Worm (Caenorhabditis elegans) whole organism, mixed stage, embryonic: ENCODE data around the gene T04C12.1.

Experiments used
- M03D4.4 ChIP-seq: sonication (generic microtip); optimal IDR thresholded peaks from 2 replicates; lab custom pipeline; 2017; ENCODE audit warnings: mild to moderate bottlenecking, missing genetic modification characterization, missing compliant biosample characterization
- bed-3 ChIP-seq: fragments of 200-800 bp; sonication (Bioruptor generic); optimal IDR thresholded peaks from 3 replicates; lab custom pipeline; 2018; ENCODE audit warnings: mild to moderate bottlenecking, missing genetic modification characterization, moderate library complexity, missing compliant biosample characterization
- blmp-1 ChIP-seq: fragments of 150-350 bp; optimal IDR thresholded peaks from 2 replicates; lab custom pipeline; 2014; ENCODE audit warnings: missing biosample characterization, missing genetic modification characterization
- ceh-39 ChIP-seq: fragments of 150-350 bp; optimal IDR thresholded peaks from 2 replicates; lab custom pipeline; 2014; ENCODE audit warnings: missing biosample characterization, missing genetic modification characterization
- ceh-43 ChIP-seq: fragments of 200-800 bp; sonication (Bioruptor generic); optimal IDR thresholded peaks from 2 replicates; lab custom pipeline; 2018; ENCODE audit warnings: mild to moderate bottlenecking, missing genetic modification characterization, moderate library complexity, missing compliant biosample characterization
- ceh-83 ChIP-seq: fragments of 200-800 bp; sonication (Bioruptor generic); optimal IDR thresholded peaks from 2 replicates; lab custom pipeline; 2018; ENCODE audit warnings: mild to moderate bottlenecking, missing genetic modification characterization, missing compliant biosample characterization
- ces-1 ChIP-seq: fragments of 150-350 bp; optimal IDR thresholded peaks from 2 replicates; lab custom pipeline; 2014; ENCODE audit warnings: missing biosample characterization, missing genetic modification reagents, missing genetic modification characterization
- cnd-1 ChIP-seq: fragments of 200-800 bp; sonication (Bioruptor generic); optimal IDR thresholded peaks from 2 replicates; lab custom pipeline; 2018; ENCODE audit warnings: mild to moderate bottlenecking, missing genetic modification characterization, missing compliant biosample characterization
- drap-1 ChIP-seq: fragments of 200-800 bp; sonication (Bioruptor generic); optimal IDR thresholded peaks from 3 replicates; lab custom pipeline; 2018; ENCODE audit warnings: mild to moderate bottlenecking, missing genetic modification characterization, missing compliant biosample characterization
- elt-1 ChIP-seq: sonication (generic microtip); optimal IDR thresholded peaks from 2 replicates; lab custom pipeline; 2017; ENCODE audit warnings: missing genetic modification characterization, mild to moderate bottlenecking, missing compliant biosample characterization, antibody characterized with exemption, moderate library complexity, borderline replicate concordance; ENCODE audit not compliant: insufficient read depth
- flh-1 ChIP-seq: fragments of 200-800 bp; sonication (Bioruptor generic); optimal IDR thresholded peaks from 2 replicates; lab custom pipeline; 2018; ENCODE audit warnings: mild to moderate bottlenecking, missing genetic modification characterization, moderate library complexity, missing compliant biosample characterization
- hlh-1 ChIP-seq: fragments of 150-350 bp; optimal IDR thresholded peaks from 2 replicates; lab custom pipeline; 2014; ENCODE audit warnings: missing biosample characterization, missing genetic modification reagents, missing genetic modification characterization
- lin-13 ChIP-seq: fragments of 150-350 bp; optimal IDR thresholded peaks from 2 replicates; lab custom pipeline; 2014; ENCODE audit warnings: missing biosample characterization, missing genetic modification characterization
- lin-32 ChIP-seq: fragments of 200-800 bp; sonication (Bioruptor generic); optimal IDR thresholded peaks from 2 replicates; lab custom pipeline; 2018; ENCODE audit warnings: mild to moderate bottlenecking, missing genetic modification characterization, missing compliant biosample characterization
- lsy-2 ChIP-seq: fragments of 150-350 bp; optimal IDR thresholded peaks from 2 replicates; lab custom pipeline; 2014; ENCODE audit warnings: missing biosample characterization, missing genetic modification characterization
- mep-1 ChIP-seq: fragments of 150-350 bp; optimal IDR thresholded peaks from 2 replicates; lab custom pipeline; 2017; ENCODE audit warnings: missing biosample characterization, missing genetic modification reagents, missing genetic modification characterization, inconsistent platforms
- mls-2 ChIP-seq: sonication (generic microtip); optimal IDR thresholded peaks from 2 replicates; lab custom pipeline; 2016; ENCODE audit warnings: mild to moderate bottlenecking, missing genetic modification characterization, moderate library complexity, missing compliant biosample characterization
- nhr-12 ChIP-seq: fragments of 150-350 bp; optimal IDR thresholded peaks from 2 replicates; lab custom pipeline; 2014; ENCODE audit warnings: missing biosample characterization, missing genetic modification characterization
- nhr-2 ChIP-seq: fragments of 150-350 bp; optimal IDR thresholded peaks from 2 replicates; lab custom pipeline; 2014; ENCODE audit warnings: missing biosample characterization, missing genetic modification characterization
- nhr-237 ChIP-seq: fragments of 150-350 bp; optimal IDR thresholded peaks from 2 replicates; lab custom pipeline; 2014; ENCODE audit warnings: missing biosample characterization, missing genetic modification characterization
- nhr-28 ChIP-seq: fragments of 150-350 bp; optimal IDR thresholded peaks from 2 replicates; lab custom pipeline; 2014; ENCODE audit warnings: missing biosample characterization, missing genetic modification characterization
- nhr-76 ChIP-seq: sonication (generic microtip); optimal IDR thresholded peaks from 2 replicates; lab custom pipeline; 2017; ENCODE audit warnings: missing biosample characterization, missing genetic modification characterization
- pha-4 ChIP-seq: fragments of 150-350 bp; optimal IDR thresholded peaks from 2 replicates; lab custom pipeline; 2018; ENCODE audit warnings: missing biosample characterization, missing genetic modification reagents, missing genetic modification characterization
- snpc-4 ChIP-seq: fragments of 150-350 bp; optimal IDR thresholded peaks from 2 replicates; lab custom pipeline; 2014; ENCODE audit warnings: missing biosample characterization, missing genetic modification characterization
- sptf-1 ChIP-seq: sonication (generic microtip); optimal IDR thresholded peaks from 2 replicates; lab custom pipeline; 2017; ENCODE audit warnings: mild to moderate bottlenecking, missing genetic modification characterization, moderate library complexity, missing compliant biosample characterization
- tbx-8 ChIP-seq: fragments of 200-800 bp; sonication (Bioruptor generic); optimal IDR thresholded peaks from 2 replicates; lab custom pipeline; 2018; ENCODE audit warnings: mild to moderate bottlenecking, missing genetic modification characterization, moderate library complexity, missing compliant biosample characterization
- unc-120 ChIP-seq: sonication (generic microtip); optimal IDR thresholded peaks from 2 replicates; lab custom pipeline; 2017; ENCODE audit warnings: missing genetic modification characterization, missing compliant biosample characterization; ENCODE audit not compliant: poor library complexity, severe bottlenecking
- unc-39 ChIP-seq: fragments of 150-350 bp; optimal IDR thresholded peaks from 2 replicates; lab custom pipeline; 2014; ENCODE audit warnings: missing biosample characterization, missing genetic modification characterization
- unc-62 ChIP-seq: fragments of 150-350 bp; optimal IDR thresholded peaks from 2 replicates; lab custom pipeline; 2014; ENCODE audit warnings: missing biosample characterization, missing genetic modification reagents, missing genetic modification characterization
- zip-8 ChIP-seq: fragments of 150-350 bp; optimal IDR thresholded peaks from 2 replicates; lab custom pipeline; 2014; ENCODE audit warnings: missing biosample characterization, missing genetic modification characterization
- ztf-11 ChIP-seq: fragments of 150-350 bp; optimal IDR thresholded peaks from 2 replicates; lab custom pipeline; 2014; ENCODE audit warnings: missing biosample characterization, missing genetic modification characterization

T04C12.1 gene

ce11 chrV:11030675-11031074, 28.4 kb downstream of the T04C12.1 start:
- TF ChIP-seq mep-1 (tag; lab: Kevin White, UChicago) (no peak), bed-3 (GFP tag; lab: Kevin White, UChicago) (no peak), lin-32 (no peak), unc-120 (tag; lab: Kevin White, UChicago) (no peak), ztf-11 (tag; lab: Kevin White, UChicago) (no peak), flh-1 (GFP tag; lab: Kevin White, UChicago) (no peak), blmp-1 (tag; lab: Kevin White, UChicago) (no peak), nhr-28 (tag; lab: Kevin White, UChicago) (no peak), ceh-39 (no peak), unc-39 (tag; lab: Kevin White, UChicago) (no peak), ces-1 (GFP tag; lab: Kevin White, UChicago) (no peak), lsy-2 (tag; lab: Kevin White, UChicago) (no peak), ceh-83 (GFP tag; lab: Kevin White, UChicago) (no peak)
- TF ChIP-seq, all 35 proteins: peak for 0

DNA sequence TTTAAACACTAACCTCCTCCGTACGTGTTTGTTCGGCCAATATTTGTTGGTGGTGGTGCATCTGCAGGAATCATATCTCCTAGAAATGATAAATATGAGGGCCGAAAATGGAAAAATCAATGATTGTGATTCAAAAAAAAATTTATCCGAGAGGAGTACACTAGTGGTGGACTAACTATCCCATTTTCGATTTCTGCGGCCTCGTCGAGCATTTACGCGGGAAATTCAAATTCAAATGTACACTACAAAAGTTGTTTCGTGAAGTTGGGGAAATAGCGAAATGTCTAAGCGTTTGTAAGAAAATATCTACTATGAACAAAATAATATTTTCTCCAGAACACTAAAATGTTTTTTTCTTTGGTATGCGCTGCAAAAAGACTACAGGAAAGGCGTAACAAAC, 29.8 kb downstream of the T04C12.1 start:
- TF ChIP-seq hlh-1 (tag; lab: Kevin White, UChicago) (peak; percentile 3), nhr-2 (no peak), ceh-83 (GFP tag; lab: Kevin White, UChicago) (no peak), unc-120 (tag; lab: Kevin White, UChicago) (no peak), nhr-237 (tag; lab: Kevin White, UChicago) (peak; percentile 49), ceh-39 (no peak), lin-32 (peak; percentile 4), lsy-2 (tag; lab: Kevin White, UChicago) (peak; percentile 16), sptf-1 (tag; lab: Kevin White, UChicago) (peak; percentile 66), mls-2 (no peak), tbx-8 (GFP tag; lab: Kevin White, UChicago) (no peak), ces-1 (GFP tag; lab: Kevin White, UChicago) (peak; percentile 25), snpc-4 (tag; lab: Kevin White, UChicago) (no peak), cnd-1 (peak; percentile 32), drap-1 (GFP tag; lab: Kevin White, UChicago) (no peak), lin-13 (no peak), mep-1 (tag; lab: Kevin White, UChicago) (no peak), pha-4 (tag; lab: Kevin White, UChicago) (no peak)

DNA sequence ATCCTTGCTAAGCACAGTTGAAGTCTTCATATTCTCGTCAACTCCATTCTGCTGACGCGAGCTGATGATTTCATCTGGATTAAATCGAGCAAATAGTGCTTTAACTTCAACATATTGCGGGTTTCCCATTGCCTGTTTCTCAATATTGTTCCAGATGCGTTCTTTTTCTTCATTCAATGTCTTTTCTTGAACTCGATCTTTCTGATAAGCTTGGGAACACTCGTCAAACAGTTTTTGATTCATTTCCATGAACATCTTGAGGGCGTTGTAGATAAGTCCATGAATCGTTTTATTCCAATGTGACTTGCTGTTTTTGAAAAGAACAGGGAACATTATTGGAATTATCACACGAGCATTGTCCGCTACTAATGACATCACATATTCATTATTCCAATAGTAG, 31.3 kb downstream of the T04C12.1 start:
- TF ChIP-seq tbx-8 (GFP tag; lab: Kevin White, UChicago) (no peak), sptf-1 (tag; lab: Kevin White, UChicago) (no peak), ztf-11 (tag; lab: Kevin White, UChicago) (no peak), elt-1 (tag; lab: Kevin White, UChicago) (no peak), unc-62 (no peak), nhr-2 (no peak), ceh-43 (GFP tag; lab: Kevin White, UChicago) (no peak), zip-8 (tag; lab: Kevin White, UChicago) (no peak), unc-39 (tag; lab: Kevin White, UChicago) (no peak), bed-3 (GFP tag; lab: Kevin White, UChicago) (no peak), cnd-1 (no peak), hlh-1 (tag; lab: Kevin White, UChicago) (no peak), unc-120 (tag; lab: Kevin White, UChicago) (no peak), nhr-76 (tag; lab: Kevin White, UChicago) (no peak), flh-1 (GFP tag; lab: Kevin White, UChicago) (no peak), ces-1 (GFP tag; lab: Kevin White, UChicago) (no peak), nhr-237 (tag; lab: Kevin White, UChicago) (no peak), lsy-2 (tag; lab: Kevin White, UChicago) (no peak)

- TF ChIP-seq ceh-43 (GFP tag; lab: Kevin White, UChicago) (no peak), nhr-12 (tag; lab: Kevin White, UChicago) (no peak), snpc-4 (tag; lab: Kevin White, UChicago) (no peak), ceh-83 (GFP tag; lab: Kevin White, UChicago) (no peak), pha-4 (tag; lab: Kevin White, UChicago) (no peak), sptf-1 (tag; lab: Kevin White, UChicago) (no peak), blmp-1 (tag; lab: Kevin White, UChicago) (no peak), M03D4.4 (no peak), nhr-28 (tag; lab: Kevin White, UChicago) (no peak), bed-3 (GFP tag; lab: Kevin White, UChicago) (no peak)
Observed at ce11 chrV:11022817-11023216, 36.3 kb downstream of the T04C12.1 start, which contains the start of the genes C13G3.12 and hot-6. TSS of gene C13G3.12 (minus strand) at chrV:11022917. TSS of gene hot-6 (minus strand) at chrV:11022937.
